Fruit fly (Drosophila melanogaster): Measurements from ENCODE around the gene Oatp33Ea.

Oatp33Ea gene

dm6 chr2L:12460767-12461739, 15.3 kb upstream of the Oatp33Ea start (continued):
- TF ChIP-seq Fer1 (GFP tag; optimal IDR thresholded peaks at IDR 0.05): peak; percentile 91
- peak; percentile 80 for TF ChIP-seq YL-1 (GFP tag; optimal IDR thresholded peaks at IDR 0.05)
- TF ChIP-seq exex (tag; optimal IDR thresholded peaks at IDR 0.05): peak; percentile 51
- peak; percentile 64 for TF ChIP-seq CG7271 (tag; optimal IDR thresholded peaks at IDR 0.05)
- TF ChIP-seq pum (GFP tag; optimal IDR thresholded peaks at IDR 0.05): no peak
- peak; percentile 61; the same call in 1 of the 3 replicates for TF ChIP-seq CG11456 (GFP tag; IDR thresholded peaks at IDR 0.05)
- no peak for TF ChIP-seq tin (GFP tag; optimal IDR thresholded peaks at IDR 0.05)
- peak; percentile 79 for TF ChIP-seq CG32532 (GFP tag; IDR thresholded peaks at IDR 0.05)
- no peak for TF ChIP-seq CG30403 (GFP tag; optimal IDR thresholded peaks at IDR 0.05)
- TF ChIP-seq trem (tag; optimal IDR thresholded peaks at IDR 0.05): peak; percentile 9
- no peak for TF ChIP-seq gsb (GFP tag; IDR thresholded peaks at IDR 0.05)
- peak; percentile 34 for TF ChIP-seq shn (GFP tag; optimal IDR thresholded peaks at IDR 0.05)
- TF ChIP-seq CG16813 (GFP tag; IDR thresholded peaks at IDR 0.05; ENCODE audit: partially characterized antibody): no peak; the same call in 2 of the 3 replicates
- peak; percentile 39; the same call in 1 of the 2 replicates for TF ChIP-seq CG13287 (GFP tag; IDR thresholded peaks at IDR 0.05; ENCODE audit: partially characterized antibody)
- peak; percentile 61 for TF ChIP-seq CG7556 (GFP tag; optimal IDR thresholded peaks at IDR 0.05)
- no peak for TF ChIP-seq CG2889 (GFP tag; IDR thresholded peaks at IDR 0.05)
- TF ChIP-seq vvl (GFP tag; IDR thresholded peaks at IDR 0.05): peak; percentile 68; the same call in 1 of the 2 replicates
- TF ChIP-seq Myb (GFP tag; optimal IDR thresholded peaks at IDR 0.05): no peak
- peak; percentile 40 for TF ChIP-seq dmrt99B (tag; optimal IDR thresholded peaks at IDR 0.05)
- no peak for TF ChIP-seq CG14860 (GFP tag; IDR thresholded peaks at IDR 0.05; ENCODE audit: partially characterized antibody)
- peak; percentile 51 for TF ChIP-seq Fer2 (tag; optimal IDR thresholded peaks at IDR 0.05)
- TF ChIP-seq hth (optimal IDR thresholded peaks at IDR 0.05): no peak
- TF ChIP-seq CG31441 (GFP tag; IDR thresholded peaks at IDR 0.05): peak; percentile 39; the same call in 1 of the 2 replicates
- no peak for TF ChIP-seq CG11085 (GFP tag; IDR thresholded peaks at IDR 0.05)
- TF ChIP-seq fd102C (GFP tag; optimal IDR thresholded peaks at IDR 0.05): peak; percentile 72
- no peak for TF ChIP-seq pb (GFP tag; optimal IDR thresholded peaks at IDR 0.05)
- TF ChIP-seq org-1 (GFP tag; optimal IDR thresholded peaks at IDR 0.05): peak; percentile 67
- peak; percentile 87; the same call in 2 of the 3 replicates for TF ChIP-seq CG2199 (GFP tag; IDR thresholded peaks at IDR 0.05)
- TF ChIP-seq CG6854 (GFP tag; optimal IDR thresholded peaks at IDR 0.05): peak; percentile 83
- TF ChIP-seq repo (GFP tag; optimal IDR thresholded peaks at IDR 0.05): no peak
- TF ChIP-seq lov (optimal IDR thresholded peaks at IDR 0.05): no peak
- TF ChIP-seq lov (GFP tag; IDR thresholded peaks at IDR 0.05): no peak
- peak; percentile 57 for TF ChIP-seq Sox100B (GFP tag; optimal IDR thresholded peaks at IDR 0.05)
- peak; percentile 81 for TF ChIP-seq lbe (GFP tag; optimal IDR thresholded peaks at IDR 0.05)
- TF ChIP-seq CG2202 (tag; optimal IDR thresholded peaks at IDR 0.05): peak; percentile 22
- no peak for TF ChIP-seq Atf3 (GFP tag; optimal IDR thresholded peaks at IDR 0.05)
- no peak for TF ChIP-seq Dip2 (GFP tag; IDR thresholded peaks at IDR 0.05)
- TF ChIP-seq row (GFP tag; IDR thresholded peaks at IDR 0.05): 0 out of 3 replicates have a peak, but pooled peaks have one; percentile 22
- no peak for TF ChIP-seq slou (GFP tag; optimal IDR thresholded peaks at IDR 0.05)
- no peak for TF ChIP-seq jumu (GFP tag; optimal IDR thresholded peaks at IDR 0.05)
- TF ChIP-seq sim (GFP tag; IDR thresholded peaks at IDR 0.05): no peak
- peak; percentile 36 for TF ChIP-seq kay (GFP tag; optimal IDR thresholded peaks at IDR 0.05)
- TF ChIP-seq CG4730 (GFP tag; IDR thresholded peaks at IDR 0.05): no peak
- no peak for TF ChIP-seq ERR (GFP tag; optimal IDR thresholded peaks at IDR 0.05)
- no peak for TF ChIP-seq ro (GFP tag; IDR thresholded peaks at IDR 0.05)
- TF ChIP-seq CG18599 (GFP tag; optimal IDR thresholded peaks at IDR 0.05): peak; percentile 87
- TF ChIP-seq B-H1 (GFP tag; IDR thresholded peaks at IDR 0.05): no peak; the same call in 2 of the 3 replicates
- no peak for TF ChIP-seq mld (GFP tag; IDR thresholded peaks at IDR 0.05; ENCODE audit: partially characterized antibody)
- TF ChIP-seq slbo (GFP tag; IDR thresholded peaks at IDR 0.05): 0 out of 2 replicates have a peak, but pooled peaks have one; percentile 13
